Fruit fly (Drosophila melanogaster): Measurements from ENCODE around the gene CG31775.

dm6 chr2L:14784498-14784897 lies 46.9 kb upstream of the CG31775 start, which contains the start of gene CG18636:
- TF ChIP-seq psq (optimal IDR thresholded peaks at IDR 0.05), result no peak
- TF ChIP-seq Sin3A (optimal IDR thresholded peaks at IDR 0.05), result no peak

All from Kc167 (cell line).